Fruit fly (Drosophila melanogaster) whole organism, embryonic: Measurements from ENCODE around the gene Send1.

Experiments
- Atf-2 ChIP-seq: fragments of 200-800 bp; sonication (Bioruptor generic); optimal IDR thresholded peaks from 2 replicates; lab custom pipeline; 2016; ENCODE audit warnings: missing biosample characterization, missing genetic modification characterization
- Blimp-1 ChIP-seq: fragments of 200-800 bp; sonication (Bioruptor generic); optimal IDR thresholded peaks from 3 replicates; lab custom pipeline; 2018; ENCODE audit warnings: missing biosample characterization, missing genetic modification characterization, mild to moderate bottlenecking, moderate library complexity, missing genetic modification reagents
- BtbVII ChIP-seq: fragments of 200-800 bp; sonication (Bioruptor generic); optimal IDR thresholded peaks from 3 replicates; lab custom pipeline; 2017; ENCODE audit warnings: missing biosample characterization, mild to moderate bottlenecking, missing genetic modification characterization
- CG10147 ChIP-seq: fragments of 200-800 bp; sonication (Bioruptor generic); optimal IDR thresholded peaks from 2 replicates; lab custom pipeline; 2019; ENCODE audit warnings: missing biosample characterization, mild to moderate bottlenecking, missing genetic modification characterization, moderate library complexity
- CG10431 ChIP-seq: fragments of 200-800 bp; sonication (Bioruptor generic); optimal IDR thresholded peaks from 3 replicates; lab custom pipeline; 2018; ENCODE audit warnings: missing biosample characterization, mild to moderate bottlenecking, missing genetic modification characterization
- CG11695 ChIP-seq: fragments of 200-800 bp; sonication (Bioruptor generic); IDR thresholded peaks from 3 replicates; pipeline ENCODE4 v1.3.6; 2022; ENCODE audit warnings: missing biosample characterization, missing genetic modification characterization
- CG12071 ChIP-seq: fragments of 200-800 bp; sonication (Bioruptor generic); optimal IDR thresholded peaks from 3 replicates; lab custom pipeline; 2018; ENCODE audit warnings: missing biosample characterization, mild to moderate bottlenecking, missing genetic modification characterization
- CG13624 ChIP-seq: fragments of 200-800 bp; sonication (Bioruptor generic); optimal IDR thresholded peaks from 2 replicates; lab custom pipeline; 2016; ENCODE audit warnings: missing biosample characterization, missing genetic modification characterization
- CG14965 ChIP-seq: fragments of 200-800 bp; sonication (Bioruptor generic); optimal IDR thresholded peaks from 2 replicates; lab custom pipeline; 2016; ENCODE audit warnings: missing biosample characterization, missing genetic modification characterization, borderline replicate concordance
- CG15696 ChIP-seq: fragments of 200-800 bp; sonication (Bioruptor generic); optimal IDR thresholded peaks from 2 replicates; lab custom pipeline; 2019; ENCODE audit warnings: missing biosample characterization, mild to moderate bottlenecking, missing genetic modification characterization, moderate library complexity
- CG1602 ChIP-seq: fragments of 200-800 bp; sonication (Bioruptor generic); optimal IDR thresholded peaks from 3 replicates; lab custom pipeline; 2016; ENCODE audit warnings: missing biosample characterization, missing genetic modification characterization
- CG16813 ChIP-seq: fragments of 200-800 bp; sonication (Bioruptor generic); IDR thresholded peaks from 3 replicates; pipeline ENCODE4 v1.3.6; 2022; ENCODE audit warnings: missing biosample characterization, missing genetic modification characterization; ENCODE audit not compliant: partially characterized antibody
- CG17186 ChIP-seq: fragments of 200-800 bp; sonication (Bioruptor generic); optimal IDR thresholded peaks from 3 replicates; lab custom pipeline; 2017; ENCODE audit warnings: missing biosample characterization, missing genetic modification reagents, missing genetic modification characterization
- CG17328 ChIP-seq: fragments of 200-800 bp; sonication (Bioruptor generic); IDR thresholded peaks from 2 replicates; pipeline ENCODE4 v1.3.6; 2022; ENCODE audit warnings: missing biosample characterization, missing genetic modification characterization
- CG2202 ChIP-seq: fragments of 200-800 bp; sonication (Bioruptor generic); optimal IDR thresholded peaks from 2 replicates; lab custom pipeline; 2018; ENCODE audit warnings: missing biosample characterization, mild to moderate bottlenecking, missing genetic modification characterization
- CG31365 ChIP-seq: fragments of 200-800 bp; sonication (Bioruptor generic); optimal IDR thresholded peaks from 2 replicates; lab custom pipeline; 2018; ENCODE audit warnings: missing biosample characterization, mild to moderate bottlenecking, missing genetic modification characterization
- CG31388 ChIP-seq: fragments of 200-800 bp; sonication (Bioruptor generic); optimal IDR thresholded peaks from 2 replicates; lab custom pipeline; 2016; ENCODE audit warnings: missing biosample characterization, missing genetic modification characterization
- CG34376 ChIP-seq: fragments of 200-800 bp; sonication (Bioruptor generic); optimal IDR thresholded peaks from 2 replicates; lab custom pipeline; 2018; ENCODE audit warnings: missing biosample characterization, mild to moderate bottlenecking, missing genetic modification characterization
- CG42726 ChIP-seq: fragments of 200-800 bp; sonication (Bioruptor generic); IDR thresholded peaks from 2 replicates; pipeline ENCODE4 v1.3.6; 2022; ENCODE audit warnings: missing biosample characterization, missing genetic modification characterization; ENCODE audit not compliant: partially characterized antibody
- CG6854 ChIP-seq: fragments of 200-800 bp; sonication (Bioruptor generic); optimal IDR thresholded peaks from 3 replicates; lab custom pipeline; 2017; ENCODE audit warnings: missing biosample characterization, mild to moderate bottlenecking, missing genetic modification characterization
- CG9932 ChIP-seq: fragments of 200-800 bp; sonication (Bioruptor generic); IDR thresholded peaks from 2 replicates; pipeline ENCODE4 v1.3.6; 2022; ENCODE audit warnings: missing biosample characterization, missing genetic modification characterization
- Camta ChIP-seq: fragments of 200-800 bp; sonication (Bioruptor generic); optimal IDR thresholded peaks from 2 replicates; lab custom pipeline; 2016; ENCODE audit warnings: missing biosample characterization, missing genetic modification characterization
- Dip2 ChIP-seq: fragments of 200-800 bp; sonication (Bioruptor generic); IDR thresholded peaks from 2 replicates; pipeline ENCODE4 v1.3.6; 2022; ENCODE audit warnings: missing biosample characterization, missing genetic modification characterization
- Dip3 ChIP-seq: fragments of 200-800 bp; sonication (Bioruptor generic); optimal IDR thresholded peaks from 3 replicates; lab custom pipeline; 2016; ENCODE audit warnings: missing biosample characterization, missing genetic modification characterization
- Dp ChIP-seq: fragments of 200-800 bp; sonication (Bioruptor generic); optimal IDR thresholded peaks from 2 replicates; lab custom pipeline; 2018; ENCODE audit warnings: missing biosample characterization, mild to moderate bottlenecking, missing genetic modification characterization, moderate library complexity
- Fer2 ChIP-seq: fragments of 200-800 bp; sonication (Bioruptor generic); optimal IDR thresholded peaks from 2 replicates; lab custom pipeline; 2018; ENCODE audit warnings: missing biosample characterization, mild to moderate bottlenecking, missing genetic modification characterization, moderate library complexity
- Fer3 ChIP-seq: fragments of 200-800 bp; sonication (Bioruptor generic); optimal IDR thresholded peaks from 2 replicates; lab custom pipeline; 2018; ENCODE audit warnings: missing biosample characterization, mild to moderate bottlenecking, missing genetic modification characterization, moderate library complexity
- Gug ChIP-seq: fragments of 200-800 bp; sonication (Bioruptor generic); IDR thresholded peaks from 4 replicates; pipeline ENCODE4 v1.3.6; 2022; ENCODE audit warnings: missing biosample characterization, missing genetic modification characterization
- HHEX ChIP-seq: fragments of 200-800 bp; sonication (Bioruptor generic); optimal IDR thresholded peaks from 3 replicates; lab custom pipeline; 2017; ENCODE audit warnings: missing biosample characterization, mild to moderate bottlenecking, missing genetic modification characterization, missing genetic modification reagents
- HLH54F ChIP-seq: fragments of 200-800 bp; sonication (Bioruptor generic); optimal IDR thresholded peaks from 3 replicates; lab custom pipeline; 2016; ENCODE audit warnings: missing biosample characterization, missing genetic modification characterization
- Hr78 ChIP-seq, 2 experiments: fragments of 200-800 bp in 1 of 2; fragments of >200 bp in 1 of 2; sonication (Bioruptor generic) in 1 of 2; optimal IDR thresholded peaks; 2 replicates each; lab custom pipeline; 2017 to 2019; ENCODE audit warnings: missing biosample characterization in 2 of 2, missing genetic modification characterization in 2 of 2, mild to moderate bottlenecking in 1 of 2, moderate library complexity in 1 of 2
- Mad ChIP-seq: fragments of 200-800 bp; sonication (Bioruptor generic); optimal IDR thresholded peaks from 2 replicates; lab custom pipeline; 2016; ENCODE audit warnings: missing biosample characterization, missing genetic modification characterization
- NC2α ChIP-seq: fragments of 200-800 bp; sonication (Bioruptor generic); optimal IDR thresholded peaks from 2 replicates; lab custom pipeline; 2016; ENCODE audit warnings: missing biosample characterization, missing genetic modification characterization
- PHDP ChIP-seq: fragments of 200-800 bp; sonication (Bioruptor generic); optimal IDR thresholded peaks from 3 replicates; lab custom pipeline; 2018; ENCODE audit warnings: missing biosample characterization, mild to moderate bottlenecking, missing genetic modification characterization, moderate library complexity
- Ravus ChIP-seq: fragments of 200-800 bp; sonication (Bioruptor generic); IDR thresholded peaks from 2 replicates; pipeline ENCODE4 v1.3.6; 2022; ENCODE audit warnings: missing biosample characterization, missing genetic modification characterization
- Sox100B ChIP-seq: fragments of 200-800 bp; sonication (Bioruptor generic); optimal IDR thresholded peaks from 3 replicates; lab custom pipeline; 2018; ENCODE audit warnings: missing biosample characterization, mild to moderate bottlenecking, missing genetic modification characterization
- chinmo ChIP-seq: fragments of 200-800 bp; sonication (Bioruptor generic); IDR thresholded peaks from 4 replicates; pipeline ENCODE4 v1.3.6; 2022; ENCODE audit warnings: missing biosample characterization, missing genetic modification characterization; ENCODE audit not compliant: partially characterized antibody
- ci ChIP-seq: fragments of 200-800 bp; sonication (Bioruptor generic); IDR thresholded peaks from 3 replicates; pipeline ENCODE4 v1.3.6; 2022; ENCODE audit warnings: missing biosample characterization, missing genetic modification characterization
- crol ChIP-seq: fragments of 200-800 bp; sonication (Bioruptor generic); IDR thresholded peaks from 2 replicates; pipeline ENCODE4 v1.3.6; 2022; ENCODE audit warnings: missing biosample characterization, missing genetic modification characterization
- dati ChIP-seq: fragments of 200-800 bp; sonication (Bioruptor generic); IDR thresholded peaks from 2 replicates; pipeline ENCODE4 v1.3.6; 2022; ENCODE audit warnings: missing biosample characterization, missing genetic modification characterization
- fru ChIP-seq: fragments of >200 bp; optimal IDR thresholded peaks from 2 replicates; lab custom pipeline; 2017
- fu2 ChIP-seq: fragments of 200-800 bp; sonication (Bioruptor generic); optimal IDR thresholded peaks from 2 replicates; lab custom pipeline; 2016; ENCODE audit warnings: missing biosample characterization, missing genetic modification characterization
- gsb ChIP-seq: fragments of 200-800 bp; sonication (Bioruptor generic); IDR thresholded peaks from 2 replicates; pipeline ENCODE4 v1.3.6; 2022; ENCODE audit warnings: missing biosample characterization, missing genetic modification characterization
- knrl ChIP-seq: fragments of 200-800 bp; sonication (Bioruptor generic); IDR thresholded peaks from 3 replicates; pipeline ENCODE4 v1.3.6; 2022; ENCODE audit warnings: missing biosample characterization, missing genetic modification characterization; ENCODE audit not compliant: partially characterized antibody
- lov ChIP-seq, 2 experiments: fragments of 200-800 bp in 1 of 2; fragments of >200 bp in 1 of 2; sonication (Bioruptor generic) in 1 of 2; IDR thresholded peaks in 1 of 2; optimal IDR thresholded peaks in 1 of 2; 2 replicates in 1 of 2; 3 replicates in 1 of 2; pipeline versions ENCODE4 v1.3.6 to Lab custom; 2017 to 2022; ENCODE audit warnings: missing biosample characterization in 1 of 2, missing genetic modification characterization in 1 of 2
- nau ChIP-seq: fragments of 200-800 bp; sonication (Bioruptor generic); optimal IDR thresholded peaks from 3 replicates; lab custom pipeline; 2017; ENCODE audit warnings: missing biosample characterization, mild to moderate bottlenecking, missing genetic modification characterization, missing genetic modification reagents
- tx ChIP-seq: fragments of 200-800 bp; sonication (Bioruptor generic); optimal IDR thresholded peaks from 2 replicates; lab custom pipeline; 2016; ENCODE audit warnings: missing biosample characterization, missing genetic modification characterization
- wdn ChIP-seq: fragments of 200-800 bp; sonication (Bioruptor generic); IDR thresholded peaks from 2 replicates; pipeline ENCODE4 v1.3.6; 2022; ENCODE audit warnings: missing biosample characterization, missing genetic modification characterization
- zen ChIP-seq: fragments of 200-800 bp; sonication (Bioruptor generic); optimal IDR thresholded peaks from 3 replicates; lab custom pipeline; 2018; ENCODE audit warnings: missing biosample characterization, mild to moderate bottlenecking, missing genetic modification characterization, moderate library complexity

Gene Send1

DNA sequence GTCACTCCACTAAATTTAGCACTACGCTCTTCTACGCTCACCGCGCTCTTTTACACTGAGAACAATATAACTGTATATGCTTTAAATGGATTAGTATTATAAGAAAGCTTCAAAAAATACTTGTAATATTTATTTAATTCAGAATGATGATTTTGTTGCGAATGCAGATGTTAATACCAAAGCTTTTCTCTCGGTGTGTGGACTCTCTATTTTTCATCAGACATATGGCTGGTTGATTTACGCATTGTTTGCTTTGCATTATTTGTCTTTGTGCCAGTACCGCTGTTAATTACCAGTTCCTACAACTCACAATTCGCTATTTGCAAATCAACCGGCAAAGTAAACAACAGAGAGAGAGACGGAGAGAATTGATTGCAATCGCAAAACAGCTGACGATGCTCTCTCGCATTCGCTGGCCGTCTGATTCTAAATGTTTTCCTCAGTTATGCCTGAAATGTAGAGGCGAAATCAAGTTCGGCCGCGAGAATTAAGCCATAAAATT, 33.1 kb downstream of the Send1 start (continued):
- peak; percentile 72 for TF ChIP-seq CG10431
- peak; percentile 94 for TF ChIP-seq BtbVII (GFP tag; lab: Kevin White, UChicago)
- TF ChIP-seq crol (GFP tag; lab: Robert Waterston, UW) = peak; percentile 70
- TF ChIP-seq CG31365 (tag; lab: Kevin White, UChicago) = peak; percentile 86
- TF ChIP-seq chinmo = peak; percentile 91; the same call in 3 of the 4 replicates
- TF ChIP-seq Gug (GFP tag; lab: Robert Waterston, UW) = peak; percentile 94
- TF ChIP-seq CG11695 (GFP tag; lab: Robert Waterston, UW) = peak; percentile 98
- peak; percentile 97 for TF ChIP-seq gsb (GFP tag; lab: Robert Waterston, UW)
- peak; percentile 95 for TF ChIP-seq fu2
- peak; percentile 95 for TF ChIP-seq HHEX (GFP tag; lab: Kevin White, UChicago)
- peak; percentile 94 for TF ChIP-seq zen (tag; lab: Kevin White, UChicago)
- TF ChIP-seq Blimp-1 (GFP tag; lab: Kevin White, UChicago) = peak; percentile 91
- peak; percentile 94 for TF ChIP-seq CG34376 (GFP tag; lab: Kevin White, UChicago)
- peak; percentile 10 for TF ChIP-seq Dp
- TF ChIP-seq CG12071 = peak; percentile 95
- peak; percentile 66 for TF ChIP-seq CG17186
- peak; percentile 95 for TF ChIP-seq CG10147
- peak; percentile 95 for TF ChIP-seq Ravus (GFP tag; lab: Robert Waterston, UW)
- peak; percentile 94 for TF ChIP-seq Atf-2 (GFP tag; lab: Kevin White, UChicago)
- TF ChIP-seq CG2202 (tag; lab: Kevin White, UChicago) = peak; percentile 94
- peak; percentile 94 for TF ChIP-seq tx
- peak; percentile 87 for TF ChIP-seq CG15696
- TF ChIP-seq Dip3 (GFP tag; lab: Kevin White, UChicago) = peak; percentile 96
- TF ChIP-seq CG16813 = no peak
- peak; percentile 99 for TF ChIP-seq ci (GFP tag; lab: Robert Waterston, UW)
- TF ChIP-seq knrl (GFP tag; lab: Robert Waterston, UW) = no peak
- no peak for TF ChIP-seq fru (lab: Kevin White, UChicago)
- peak; percentile 93 for TF ChIP-seq Camta
- no peak for TF ChIP-seq CG42726 (GFP tag; lab: Robert Waterston, UW)
- TF ChIP-seq CG13624 (GFP tag; lab: Kevin White, UChicago) = peak; percentile 96
- TF ChIP-seq Fer3 = peak; percentile 96
- TF ChIP-seq Dip2 (GFP tag; lab: Robert Waterston, UW) = peak; percentile 67; the same call in 1 of the 2 replicates
- peak; percentile 97 for TF ChIP-seq Mad (GFP tag; lab: Kevin White, UChicago)
- peak; percentile 96 for TF ChIP-seq wdn (GFP tag; lab: Robert Waterston, UW)
- TF ChIP-seq HLH54F (GFP tag; lab: Kevin White, UChicago) = peak; percentile 95
- TF ChIP-seq PHDP = peak; percentile 98
- peak; percentile 95 for TF ChIP-seq Sox100B (GFP tag; lab: Kevin White, UChicago)
- peak; percentile 98 for TF ChIP-seq CG17328 (GFP tag; lab: Robert Waterston, UW)
- peak; percentile 94 for TF ChIP-seq CG6854 (GFP tag; lab: Kevin White, UChicago)
- peak; percentile 61 for TF ChIP-seq CG14965 (GFP tag; lab: Kevin White, UChicago)
- peak; percentile 92 for TF ChIP-seq nau (GFP tag; lab: Kevin White, UChicago)
- peak in 1 of 2 experiments; percentile 62 for TF ChIP-seq Hr78 (GFP tag; optimal IDR thresholded peaks at IDR 0.05; lab: Kevin White, UChicago)
- peak; percentile 92 for TF ChIP-seq dati (GFP tag; lab: Robert Waterston, UW)
- TF ChIP-seq CG1602 (GFP tag; lab: Kevin White, UChicago) = peak; percentile 96
- TF ChIP-seq CG31388 (GFP tag; lab: Kevin White, UChicago) = peak; percentile 85
- peak; percentile 80 for TF ChIP-seq NC2α (GFP tag; lab: Kevin White, UChicago)
- peak; percentile 99 for TF ChIP-seq CG9932
- no peak for TF ChIP-seq lov (optimal IDR thresholded peaks at IDR 0.05; lab: Kevin White, UChicago)
- peak; percentile 97 for TF ChIP-seq lov (GFP tag; IDR thresholded peaks at IDR 0.05; lab: Robert Waterston, UW)
- TF ChIP-seq Fer2 = peak; percentile 91
